Fruit fly (Drosophila melanogaster): ENCODE measurements around the gene mthl5.

mthl5 gene

DNA sequence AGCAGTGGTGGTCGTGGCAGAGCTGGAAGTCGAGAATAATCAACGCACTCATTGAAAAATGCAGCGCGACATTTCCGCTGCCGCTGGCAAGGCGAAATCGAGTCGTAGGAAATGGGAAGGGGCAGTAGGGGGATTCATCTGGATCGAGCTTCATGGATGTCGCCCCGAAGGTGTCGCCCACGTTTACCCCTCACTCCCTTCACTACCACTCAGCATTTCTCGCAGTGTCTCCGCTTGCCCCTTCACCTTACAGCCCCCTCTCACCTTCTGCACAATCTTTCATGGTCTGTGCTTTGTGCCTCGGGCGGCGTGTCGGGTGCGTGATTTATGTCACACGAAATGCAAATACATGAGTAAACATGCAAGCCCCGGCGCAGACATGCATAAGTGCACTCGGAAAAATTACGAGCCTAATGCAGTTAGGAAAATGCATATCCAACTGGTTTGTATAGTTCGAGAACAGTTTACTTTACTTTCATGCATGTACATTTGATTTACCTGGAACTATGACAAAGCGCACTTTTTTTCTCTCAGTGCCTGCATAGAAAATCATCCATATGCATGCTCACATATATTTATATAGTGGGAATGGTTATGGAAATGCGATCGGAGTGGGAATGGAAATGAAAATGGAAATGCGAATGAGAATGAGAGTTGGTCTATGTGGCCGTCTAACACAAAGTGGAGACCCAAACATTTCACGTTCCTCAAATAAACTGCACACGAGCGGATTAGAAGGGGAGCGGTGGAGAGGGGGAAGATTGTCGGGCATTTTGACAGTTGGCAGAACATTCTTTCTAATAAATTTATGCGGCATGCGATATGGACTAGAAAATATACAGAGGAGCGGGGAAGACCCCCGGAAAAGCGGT lies 37.4 kb downstream of the mthl5 start (continued):
- TF ChIP-seq Dbx (GFP tag; IDR thresholded peaks at IDR 0.05), result no peak
- peak in 1 of 2 experiments; percentile 97 for TF ChIP-seq Hr78 (GFP tag; optimal IDR thresholded peaks at IDR 0.05)
- TF ChIP-seq CrebB (tag; optimal IDR thresholded peaks at IDR 0.05), result peak; percentile 57
- peak; percentile 73 for TF ChIP-seq CG5180 (GFP tag; optimal IDR thresholded peaks at IDR 0.05)
- TF ChIP-seq Hr51 (GFP tag; optimal IDR thresholded peaks at IDR 0.05), result peak; percentile 36 to 84
- no peak for TF ChIP-seq CG9932 (GFP tag; IDR thresholded peaks at IDR 0.05)
- no peak for TF ChIP-seq hb (GFP tag; IDR thresholded peaks at IDR 0.05; ENCODE audit: partially characterized antibody)
- no peak for TF ChIP-seq CG16813 (GFP tag; IDR thresholded peaks at IDR 0.05; ENCODE audit: partially characterized antibody)
- no peak for TF ChIP-seq CG13894 (tag; optimal IDR thresholded peaks at IDR 0.05)
- peak; percentile 91 for TF ChIP-seq jing (GFP tag; optimal IDR thresholded peaks at IDR 0.05)
- no peak for TF ChIP-seq ash1 (GFP tag; optimal IDR thresholded peaks at IDR 0.05)
- TF ChIP-seq p53 (GFP tag; optimal IDR thresholded peaks at IDR 0.05), result peak; percentile 95
- TF ChIP-seq ato (GFP tag; IDR thresholded peaks at IDR 0.05; ENCODE audit: partially characterized antibody), result no peak
- TF ChIP-seq Atf3 (GFP tag; optimal IDR thresholded peaks at IDR 0.05), result peak; percentile 89
- peak; percentile 31; the same call in 1 of the 3 replicates for TF ChIP-seq CG2889 (GFP tag; IDR thresholded peaks at IDR 0.05)
- TF ChIP-seq Sox102F (GFP tag; optimal IDR thresholded peaks at IDR 0.05), result peak; percentile 97
- peak; percentile 89 for TF ChIP-seq nerfin-1 (tag; optimal IDR thresholded peaks at IDR 0.05)
- TF ChIP-seq TFAM (GFP tag; optimal IDR thresholded peaks at IDR 0.05), result peak; percentile 70
- TF ChIP-seq twi (tag; optimal IDR thresholded peaks at IDR 0.05), result peak; percentile 87
- peak; percentile 87 for TF ChIP-seq CG12219 (GFP tag; optimal IDR thresholded peaks at IDR 0.05)
- TF ChIP-seq CG17829 (tag; optimal IDR thresholded peaks at IDR 0.05), result peak; percentile 93
- TF ChIP-seq CG11247 (GFP tag; IDR thresholded peaks at IDR 0.05), result peak; percentile 78

DNA sequence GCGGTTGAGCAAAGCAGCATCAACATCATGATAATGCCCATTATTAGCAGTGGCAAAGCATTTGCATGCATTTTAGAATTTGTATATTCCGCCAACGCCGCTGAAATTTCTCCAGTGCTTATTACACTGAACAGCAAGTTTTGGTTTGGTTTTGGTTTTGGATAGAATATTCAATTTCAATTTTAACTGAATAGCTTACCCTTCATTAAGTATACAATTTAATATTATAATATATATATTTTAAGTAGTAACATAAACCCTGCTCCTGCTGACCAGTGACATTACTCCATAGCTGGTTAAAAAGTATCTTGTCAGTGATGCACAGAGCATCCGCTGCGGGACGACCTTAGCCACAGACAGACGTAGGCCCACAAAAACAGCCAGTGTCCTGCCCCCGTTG lies 39.6 kb downstream of the mthl5 start:
- TF ChIP-seq gfzf (GFP tag; optimal IDR thresholded peaks at IDR 0.05) (no peak), tin (GFP tag; optimal IDR thresholded peaks at IDR 0.05) (no peak), CG13424 (tag; optimal IDR thresholded peaks at IDR 0.05) (no peak), maf-S (GFP tag; optimal IDR thresholded peaks at IDR 0.05) (no peak), sens (GFP tag) (no peak), Sox102F (GFP tag; optimal IDR thresholded peaks at IDR 0.05) (peak; percentile 43), CG10366 (GFP tag; IDR thresholded peaks at IDR 0.05) (peak; percentile 7; the same call in 1 of the 2 replicates), CG15514 (GFP tag; optimal IDR thresholded peaks at IDR 0.05) (no peak), gem (tag; optimal IDR thresholded peaks at IDR 0.05) (peak; percentile 38), CG15269 (tag; optimal IDR thresholded peaks at IDR 0.05) (peak; percentile 4), dmrt99B (tag; optimal IDR thresholded peaks at IDR 0.05) (peak; percentile 36), Adf1 (GFP tag; IDR thresholded peaks at IDR 0.05) (no peak), Eip74EF (GFP tag; optimal IDR thresholded peaks at IDR 0.05) (no peak), Bteb2 (GFP tag; optimal IDR thresholded peaks at IDR 0.05) (no peak), prd (optimal IDR thresholded peaks at IDR 0.05) (no peak), prd (GFP tag; IDR thresholded peaks at IDR 0.05) (0 out of 3 replicates have a peak, but pooled peaks have one; percentile 10), hkb (optimal IDR thresholded peaks at IDR 0.05) (no peak), hkb (GFP tag; IDR thresholded peaks at IDR 0.05) (0 out of 2 replicates have a peak, but pooled peaks have one; percentile 21), hb (GFP tag; IDR thresholded peaks at IDR 0.05; ENCODE audit: partially characterized antibody) (no peak), CG11504 (tag; optimal IDR thresholded peaks at IDR 0.05) (peak; percentile 25), usp (GFP tag; optimal IDR thresholded peaks at IDR 0.05) (no peak), dimm (GFP tag; IDR thresholded peaks at IDR 0.05) (no peak), sc (optimal IDR thresholded peaks at IDR 0.05) (no peak), sc (GFP tag; optimal IDR thresholded peaks at IDR 0.05) (no peak), CG2875 (GFP tag; optimal IDR thresholded peaks at IDR 0.05) (no peak), CG17359 (tag; optimal IDR thresholded peaks at IDR 0.05) (peak; percentile 13), row (GFP tag; IDR thresholded peaks at IDR 0.05) (0 out of 3 replicates have a peak, but pooled peaks have one; percentile 21), Drgx (GFP tag; IDR thresholded peaks at IDR 0.05) (0 out of 2 replicates have a peak, but pooled peaks have one; percentile 17)

All from whole organism, embryonic.